Fruit fly (Drosophila melanogaster) whole organism: ENCODE results near the gene CG10919.

ENCODE experiments used
- Dll ChIP-seq: fragments of >200 bp; optimal IDR thresholded peaks from 2 replicates; lab custom pipeline; 2017
- pan ChIP-seq: fragments of >200 bp; optimal IDR thresholded peaks from 2 replicates; lab custom pipeline; 2017
- psq ChIP-seq: fragments of >200 bp; optimal IDR thresholded peaks from 2 replicates; lab custom pipeline; 2017
- usp ChIP-seq: fragments of >200 bp; optimal IDR thresholded peaks from 2 replicates; lab custom pipeline; 2017; ENCODE audit warnings: missing biosample characterization, missing genetic modification characterization, mixed read lengths

DNA sequence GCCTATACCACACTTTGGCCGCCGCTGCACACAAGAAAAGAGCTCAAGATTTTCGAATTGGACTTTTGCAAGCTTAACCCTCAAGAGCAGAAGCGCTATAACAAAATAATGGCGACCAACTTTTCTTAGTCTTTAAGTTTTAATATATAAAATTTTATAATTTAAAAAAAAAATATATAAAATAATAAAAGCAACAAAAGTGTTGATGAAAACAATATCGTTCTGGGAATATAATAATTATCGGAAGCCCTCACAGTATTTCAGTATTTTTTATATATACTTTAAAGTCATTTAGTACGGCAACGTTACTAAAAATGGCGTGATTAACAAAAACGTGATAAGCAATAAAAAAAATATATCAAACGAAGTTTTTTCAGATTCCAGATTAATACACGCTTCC is 1.6 kb downstream of the CG10919 start, which contains the start of gene Sp7:
- TF ChIP-seq usp (GFP tag; lab: Kevin White, UChicago) (no peak), psq (no peak), Dll (lab: Kevin White, UChicago) (no peak), pan (lab: Kevin White, UChicago) (no peak)
